Fruit fly (Drosophila melanogaster): ENCODE data around the gene Cubn.

DNA sequence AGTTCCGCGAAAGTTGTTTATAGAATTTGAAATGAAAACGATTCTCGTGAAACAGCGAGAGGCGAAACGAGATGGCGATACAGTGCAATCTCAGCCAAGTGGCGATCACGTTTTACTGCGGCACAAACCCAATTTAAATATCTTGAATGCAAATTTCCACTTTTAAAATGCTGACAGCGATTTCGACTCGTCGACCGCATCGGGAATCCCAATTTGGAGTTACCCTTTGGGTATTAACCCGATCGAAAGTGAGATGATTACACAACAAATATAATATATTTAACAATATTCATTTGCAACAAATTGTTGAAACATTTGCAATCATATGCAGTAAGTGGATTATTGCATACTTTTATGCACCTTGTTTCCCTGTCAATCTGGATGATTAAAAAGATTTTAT lies 19.5 kb upstream of the Cubn start:
- TF ChIP-seq CTCF (optimal IDR thresholded peaks at IDR 0.05) (no peak), CG8478 (optimal IDR thresholded peaks at IDR 0.05) (no peak)

Measured in S2 (cell line).